Worm (Caenorhabditis elegans) whole organism, mixed stage, embryonic: Measurements from ENCODE around the gene EGAP9.3.

Experiments
- ceh-83 ChIP-seq: fragments of 200-800 bp; sonication (Bioruptor generic); optimal IDR thresholded peaks from 2 replicates; lab custom pipeline; 2018; ENCODE audit warnings: mild to moderate bottlenecking, missing genetic modification characterization, missing compliant biosample characterization
- ces-1 ChIP-seq: fragments of 150-350 bp; optimal IDR thresholded peaks from 2 replicates; lab custom pipeline; 2014; ENCODE audit warnings: missing biosample characterization, missing genetic modification reagents, missing genetic modification characterization
- hlh-1 ChIP-seq: fragments of 150-350 bp; optimal IDR thresholded peaks from 2 replicates; lab custom pipeline; 2014; ENCODE audit warnings: missing biosample characterization, missing genetic modification reagents, missing genetic modification characterization
- nhr-2 ChIP-seq: fragments of 150-350 bp; optimal IDR thresholded peaks from 2 replicates; lab custom pipeline; 2014; ENCODE audit warnings: missing biosample characterization, missing genetic modification characterization
- nhr-237 ChIP-seq: fragments of 150-350 bp; optimal IDR thresholded peaks from 2 replicates; lab custom pipeline; 2014; ENCODE audit warnings: missing biosample characterization, missing genetic modification characterization
- snpc-4 ChIP-seq: fragments of 150-350 bp; optimal IDR thresholded peaks from 2 replicates; lab custom pipeline; 2014; ENCODE audit warnings: missing biosample characterization, missing genetic modification characterization
- unc-62 ChIP-seq: fragments of 150-350 bp; optimal IDR thresholded peaks from 2 replicates; lab custom pipeline; 2014; ENCODE audit warnings: missing biosample characterization, missing genetic modification reagents, missing genetic modification characterization

- TF ChIP-seq ceh-83 (GFP tag; lab: Kevin White, UChicago), result no peak
- TF ChIP-seq unc-62 (GFP tag; lab: Kevin White, UChicago), result no peak
- TF ChIP-seq nhr-2 (tag; lab: Kevin White, UChicago), result no peak
- TF ChIP-seq nhr-237 (tag; lab: Kevin White, UChicago), result no peak
- no peak for TF ChIP-seq ces-1
- TF ChIP-seq snpc-4 (tag; lab: Kevin White, UChicago), result no peak
- no peak for TF ChIP-seq hlh-1 (tag; lab: Kevin White, UChicago)
These were observed 30.8 kb downstream of the EGAP9.3 start, which contains the start of gene K04A8.20 for ce11 chrV:6549148-6549547.
